Fruit fly (Drosophila melanogaster): Measurements from ENCODE around the gene Polr2J.

DNA sequence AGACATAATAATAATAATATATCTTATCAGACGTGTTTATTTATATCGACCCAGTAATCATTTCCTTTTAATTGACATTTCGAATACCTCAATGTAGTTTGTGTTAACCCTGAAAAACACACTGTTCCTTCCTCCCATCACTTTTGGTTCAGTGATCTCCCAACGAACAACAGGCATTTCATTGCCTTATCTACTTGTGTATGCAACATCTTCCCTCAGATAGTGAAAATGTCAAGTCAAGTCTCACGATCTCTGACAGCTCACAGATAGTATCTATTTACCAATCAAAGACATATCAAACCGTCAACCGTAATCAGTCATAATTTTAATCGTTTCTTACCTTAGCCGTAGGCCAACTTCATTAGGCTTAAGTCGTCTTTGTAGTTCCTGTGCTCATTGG, 15.3 kb downstream of the Polr2J start:
- TF ChIP-seq CG34406 (GFP tag; optimal IDR thresholded peaks at IDR 0.05) (no peak), Sox102F (GFP tag; optimal IDR thresholded peaks at IDR 0.05) (no peak), Hr4 (GFP tag; optimal IDR thresholded peaks at IDR 0.05) (no peak), CG9139 (GFP tag; optimal IDR thresholded peaks at IDR 0.05) (no peak), CG1621 (tag; optimal IDR thresholded peaks at IDR 0.05) (no peak), Hr39 (GFP tag; optimal IDR thresholded peaks at IDR 0.05) (no peak), cyc (GFP tag; optimal IDR thresholded peaks at IDR 0.05) (no peak), CG32006 (GFP tag; optimal IDR thresholded peaks at IDR 0.05) (no peak)

Measured in whole organism, prepupa.